Worm (Caenorhabditis elegans) whole organism, late embryonic: ENCODE results near the gene sdz-37.

Source experiments
- C08G9.2 ChIP-seq: sonication (generic microtip); optimal IDR thresholded peaks from 2 replicates; lab custom pipeline; 2016; ENCODE audit warnings: mild to moderate bottlenecking, missing genetic modification characterization, moderate library complexity, missing compliant biosample characterization
- F13H6.1 ChIP-seq: sonication (generic microtip); optimal IDR thresholded peaks from 2 replicates; lab custom pipeline; 2016; ENCODE audit warnings: missing genetic modification characterization, missing compliant biosample characterization
- T23F11.4 ChIP-seq: fragments of 200-800 bp; sonication (Bioruptor generic); optimal IDR thresholded peaks from 2 replicates; lab custom pipeline; 2018; ENCODE audit warnings: mild to moderate bottlenecking, missing genetic modification characterization, missing compliant biosample characterization
- ahr-1 ChIP-seq: sonication (generic microtip); optimal IDR thresholded peaks from 2 replicates; lab custom pipeline; 2016; ENCODE audit warnings: missing genetic modification characterization, missing compliant biosample characterization
- ama-1 ChIP-seq: fragments of 150-350 bp; optimal IDR thresholded peaks from 2 replicates; lab custom pipeline; 2014
- ceh-14 ChIP-seq: sonication (generic microtip); optimal IDR thresholded peaks from 2 replicates; lab custom pipeline; 2016; ENCODE audit warnings: missing genotype, missing genetic modification characterization, missing compliant biosample characterization
- ceh-18 ChIP-seq: sonication (generic microtip); optimal IDR thresholded peaks from 2 replicates; lab custom pipeline; 2016; ENCODE audit warnings: missing genetic modification characterization, missing compliant biosample characterization
- ceh-30 ChIP-seq: fragments of 150-350 bp; optimal IDR thresholded peaks from 2 replicates; lab custom pipeline; 2014; ENCODE audit warnings: missing biosample characterization, missing genetic modification characterization
- ceh-31 ChIP-seq: sonication (generic microtip); optimal IDR thresholded peaks from 2 replicates; lab custom pipeline; 2016; ENCODE audit warnings: missing genetic modification characterization, missing compliant biosample characterization
- ceh-34 ChIP-seq: sonication (generic microtip); optimal IDR thresholded peaks from 2 replicates; lab custom pipeline; 2016; ENCODE audit warnings: mild to moderate bottlenecking, missing genetic modification characterization, missing compliant biosample characterization
- ceh-45 ChIP-seq: fragments of 200-800 bp; sonication (Bioruptor generic); IDR thresholded peaks from 2 replicates; pipeline ENCODE4 v1.3.6; 2022; ENCODE audit warnings: missing genetic modification reagents, missing genetic modification characterization, missing compliant biosample characterization
- ceh-48 ChIP-seq: sonication (generic microtip); optimal IDR thresholded peaks from 2 replicates; lab custom pipeline; 2016; ENCODE audit warnings: missing genetic modification characterization, inconsistent platforms, missing compliant biosample characterization
- ceh-6 ChIP-seq: fragments of 200-800 bp; sonication (Bioruptor generic); optimal IDR thresholded peaks from 2 replicates; lab custom pipeline; 2018; ENCODE audit warnings: mild to moderate bottlenecking, missing genetic modification characterization, missing compliant biosample characterization
- che-1 ChIP-seq: sonication (generic microtip); optimal IDR thresholded peaks from 2 replicates; lab custom pipeline; 2016; ENCODE audit warnings: mild to moderate bottlenecking, missing genetic modification characterization, missing compliant biosample characterization
- elt-2 ChIP-seq: sonication (generic microtip); optimal IDR thresholded peaks from 2 replicates; lab custom pipeline; 2016; ENCODE audit warnings: missing genetic modification reagents, missing genetic modification characterization, missing compliant biosample characterization
- eyg-1 ChIP-seq: sonication (generic microtip); optimal IDR thresholded peaks from 2 replicates; lab custom pipeline; 2016; ENCODE audit warnings: missing genotype, missing genetic modification characterization, missing compliant biosample characterization
- fax-1 ChIP-seq: sonication (generic microtip); optimal IDR thresholded peaks from 2 replicates; lab custom pipeline; 2016; ENCODE audit warnings: missing genotype, missing genetic modification characterization, missing compliant biosample characterization
- fkh-6 ChIP-seq: sonication (generic microtip); optimal IDR thresholded peaks from 2 replicates; lab custom pipeline; 2016; ENCODE audit warnings: missing genetic modification characterization, missing compliant biosample characterization
- gmeb-2 ChIP-seq: sonication (generic microtip); optimal IDR thresholded peaks from 2 replicates; lab custom pipeline; 2016; ENCODE audit warnings: missing genetic modification characterization, inconsistent platforms, missing compliant biosample characterization
- hlh-15 ChIP-seq: sonication (generic microtip); optimal IDR thresholded peaks from 2 replicates; lab custom pipeline; 2016; ENCODE audit warnings: missing genetic modification characterization, missing compliant biosample characterization
- hlh-30 ChIP-seq: sonication (generic microtip); optimal IDR thresholded peaks from 2 replicates; lab custom pipeline; 2017; ENCODE audit warnings: antibody characterized with exemption, missing genetic modification characterization, missing compliant biosample characterization; ENCODE audit not compliant: insufficient read depth
- lim-6 ChIP-seq: sonication (generic microtip); optimal IDR thresholded peaks from 2 replicates; lab custom pipeline; 2016; ENCODE audit warnings: missing genetic modification characterization, missing compliant biosample characterization
- lin-11 ChIP-seq: fragments of 200-800 bp; sonication (Bioruptor generic); optimal IDR thresholded peaks from 2 replicates; lab custom pipeline; 2018; ENCODE audit warnings: mild to moderate bottlenecking, missing genetic modification characterization, missing compliant biosample characterization
- mec-3 ChIP-seq: sonication (generic microtip); optimal IDR thresholded peaks from 2 replicates; lab custom pipeline; 2016; ENCODE audit warnings: borderline replicate concordance, missing genetic modification characterization, missing compliant biosample characterization
- nhr-232 ChIP-seq: sonication (generic microtip); optimal IDR thresholded peaks from 2 replicates; lab custom pipeline; 2016; ENCODE audit warnings: missing genetic modification characterization, missing compliant biosample characterization
- npax-4 ChIP-seq: sonication (generic microtip); optimal IDR thresholded peaks from 2 replicates; lab custom pipeline; 2016; ENCODE audit warnings: missing genetic modification characterization, missing compliant biosample characterization
- odd-2 ChIP-seq: sonication (generic microtip); optimal IDR thresholded peaks from 2 replicates; lab custom pipeline; 2017; ENCODE audit warnings: antibody characterized with exemption, mild to moderate bottlenecking, missing genetic modification characterization, missing compliant biosample characterization
- pax-1 ChIP-seq: fragments of 150-350 bp; optimal IDR thresholded peaks from 2 replicates; lab custom pipeline; 2014; ENCODE audit warnings: missing biosample characterization, missing genetic modification characterization
- pha-2 ChIP-seq: sonication (generic microtip); optimal IDR thresholded peaks from 2 replicates; lab custom pipeline; 2017; ENCODE audit warnings: mild to moderate bottlenecking, missing genetic modification characterization, missing compliant biosample characterization
- pha-4 ChIP-seq: fragments of 150-350 bp; optimal IDR thresholded peaks from 2 replicates; lab custom pipeline; 2018; ENCODE audit warnings: missing biosample characterization, missing genetic modification reagents, missing genetic modification characterization
- pros-1 ChIP-seq: fragments of 150-350 bp; optimal IDR thresholded peaks from 2 replicates; lab custom pipeline; 2014; ENCODE audit warnings: missing biosample characterization, missing genetic modification reagents, missing genetic modification characterization
- rnt-1 ChIP-seq: sonication (generic microtip); optimal IDR thresholded peaks from 2 replicates; lab custom pipeline; 2016; ENCODE audit warnings: missing genetic modification characterization, missing compliant biosample characterization
- tbx-7 ChIP-seq: sonication (generic microtip); optimal IDR thresholded peaks from 2 replicates; lab custom pipeline; 2016; ENCODE audit warnings: missing genotype, missing genetic modification characterization, missing compliant biosample characterization
- unc-3 ChIP-seq, 2 experiments: fragments of 200-800 bp in 1 of 2; sonication (Bioruptor generic) in 1 of 2; sonication (generic microtip) in 1 of 2; conservative IDR thresholded peaks in 1 of 2; optimal IDR thresholded peaks in 1 of 2; 2 replicates each; pipeline versions ENCODE4 v1.3.6 to Lab custom; 2016 to 2022; ENCODE audit warnings: missing compliant biosample characterization in 2 of 2, missing genetic modification characterization in 2 of 2, missing genetic modification reagents in 1 of 2
- unc-42 ChIP-seq: sonication (generic microtip); optimal IDR thresholded peaks from 2 replicates; lab custom pipeline; 2016; ENCODE audit warnings: missing genotype, missing genetic modification characterization, missing compliant biosample characterization
- unc-55 ChIP-seq: sonication (generic microtip); optimal IDR thresholded peaks from 2 replicates; lab custom pipeline; 2017; ENCODE audit warnings: missing biosample characterization, missing genetic modification reagents, missing genetic modification characterization
- unc-86 ChIP-seq: sonication (generic microtip); optimal IDR thresholded peaks from 2 replicates; lab custom pipeline; 2016; ENCODE audit warnings: missing genetic modification characterization, missing compliant biosample characterization
- zip-5 ChIP-seq: sonication (generic microtip); optimal IDR thresholded peaks from 2 replicates; lab custom pipeline; 2016; ENCODE audit warnings: missing genetic modification characterization, missing compliant biosample characterization
- ztf-16 ChIP-seq: sonication (generic microtip); optimal IDR thresholded peaks from 2 replicates; lab custom pipeline; 2017; ENCODE audit warnings: missing genetic modification characterization, missing compliant biosample characterization

The sdz-37 gene

DNA sequence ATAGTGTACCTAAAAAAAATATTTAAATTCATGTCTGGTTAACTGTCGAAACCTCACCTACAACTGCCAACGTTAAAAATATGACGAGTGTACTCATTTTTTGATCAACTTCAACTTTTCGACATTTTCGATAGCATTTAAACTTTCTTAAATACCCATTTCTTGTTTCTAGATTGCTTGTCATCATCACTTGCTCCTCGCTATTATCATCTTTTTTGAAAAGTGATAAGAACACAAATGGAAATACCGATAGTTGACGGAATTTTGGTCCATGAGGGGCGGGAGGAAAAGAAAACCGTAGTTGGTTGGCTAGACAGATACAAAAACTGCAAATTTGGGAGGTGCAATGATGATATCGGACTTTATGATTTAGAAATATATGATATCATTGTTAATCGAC lies 5.5 kb downstream of the sdz-37 start, which contains the start of gene clec-143:
clec-143 (minus strand) TSS at position 139 of the 400 bp plus-strand sequence.
- TF ChIP-seq hlh-30 (tag; lab: Kevin White, UChicago): no peak
- TF ChIP-seq lin-11 (tag; lab: Kevin White, UChicago): no peak
- no peak for TF ChIP-seq ceh-34 (tag; lab: Kevin White, UChicago)

DNA sequence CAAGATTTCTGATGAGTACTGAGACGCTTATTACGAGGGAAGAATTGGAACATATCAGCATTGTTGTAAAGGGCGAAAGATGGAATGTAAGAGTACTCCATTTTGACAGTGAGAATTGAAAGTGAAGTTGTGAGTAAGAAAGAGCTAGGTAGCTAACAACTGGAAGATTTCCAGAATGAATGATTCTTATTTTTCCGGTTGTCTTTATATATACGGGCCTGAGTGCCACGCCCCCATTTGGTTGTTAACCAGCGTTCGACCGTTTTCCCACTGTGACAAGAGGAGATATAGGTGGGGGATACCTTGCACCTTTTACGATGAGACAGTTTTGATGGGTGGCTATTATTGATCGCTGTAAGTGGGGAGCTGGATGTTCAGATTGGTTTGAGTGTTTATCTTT lies 6.6 kb downstream of the sdz-37 start, which contains the start of gene ZK666.1:
ZK666.1 (minus strand) TSS at position 101 of the 400 bp plus-strand sequence.
- TF ChIP-seq pros-1 (tag; lab: Kevin White, UChicago) (no peak), hlh-15 (tag; lab: Kevin White, UChicago) (no peak), ceh-31 (tag; lab: Kevin White, UChicago) (no peak), odd-2 (tag; lab: Kevin White, UChicago) (no peak), F13H6.1 (no peak), fkh-6 (tag; lab: Kevin White, UChicago) (no peak), ztf-16 (tag; lab: Kevin White, UChicago) (no peak), nhr-232 (tag; lab: Kevin White, UChicago) (no peak), unc-42 (tag; lab: Kevin White, UChicago) (no peak), pax-1 (tag; lab: Kevin White, UChicago) (no peak), unc-3 (GFP tag; conservative IDR thresholded peaks at IDR 0.05; lab: Robert Waterston, UW) (no peak), unc-3 (tag; optimal IDR thresholded peaks at IDR 0.05; lab: Kevin White, UChicago) (no peak), pha-2 (tag; lab: Kevin White, UChicago) (no peak), ama-1 (no peak), ceh-45 (GFP tag; lab: Robert Waterston, UW) (no peak)

DNA sequence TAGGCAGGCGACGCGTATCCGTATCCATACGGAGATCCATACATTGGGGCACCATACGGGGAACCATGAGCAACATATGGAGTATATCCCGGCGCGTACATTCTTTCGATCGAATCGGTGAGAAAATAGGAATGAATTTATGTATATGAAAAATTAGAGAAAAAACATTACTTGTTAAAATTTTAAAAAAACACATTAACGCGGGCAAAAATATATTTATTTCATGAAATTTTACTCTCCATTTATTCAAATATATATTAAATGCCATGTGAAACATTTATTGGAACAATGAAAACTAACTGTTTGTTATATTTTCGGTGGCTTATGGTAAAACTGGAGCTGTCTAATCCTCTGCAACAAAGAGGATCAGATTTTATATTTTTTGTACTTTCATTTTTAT lies 7.1 kb downstream of the sdz-37 start, which contains the start of gene ZK666.2:
ZK666.2 (minus strand) TSS at position 101 of the 400 bp plus-strand sequence.
- TF ChIP-seq ceh-30 (tag; lab: Kevin White, UChicago) (no peak), ceh-31 (tag; lab: Kevin White, UChicago) (no peak), lim-6 (tag; lab: Kevin White, UChicago) (no peak), ceh-14 (no peak), tbx-7 (tag; lab: Kevin White, UChicago) (no peak), npax-4 (tag; lab: Kevin White, UChicago) (no peak), fkh-6 (tag; lab: Kevin White, UChicago) (no peak), pha-4 (no peak), unc-55 (GFP tag; lab: Kevin White, UChicago) (no peak), odd-2 (tag; lab: Kevin White, UChicago) (no peak), fax-1 (tag; lab: Kevin White, UChicago) (no peak), ceh-18 (tag; lab: Kevin White, UChicago) (no peak), C08G9.2 (tag; lab: Kevin White, UChicago) (no peak), zip-5 (no peak), che-1 (tag; lab: Kevin White, UChicago) (no peak), ahr-1 (tag; lab: Kevin White, UChicago) (no peak), pax-1 (tag; lab: Kevin White, UChicago) (no peak), hlh-15 (tag; lab: Kevin White, UChicago) (no peak), gmeb-2 (no peak), rnt-1 (tag; lab: Kevin White, UChicago) (no peak)

DNA sequence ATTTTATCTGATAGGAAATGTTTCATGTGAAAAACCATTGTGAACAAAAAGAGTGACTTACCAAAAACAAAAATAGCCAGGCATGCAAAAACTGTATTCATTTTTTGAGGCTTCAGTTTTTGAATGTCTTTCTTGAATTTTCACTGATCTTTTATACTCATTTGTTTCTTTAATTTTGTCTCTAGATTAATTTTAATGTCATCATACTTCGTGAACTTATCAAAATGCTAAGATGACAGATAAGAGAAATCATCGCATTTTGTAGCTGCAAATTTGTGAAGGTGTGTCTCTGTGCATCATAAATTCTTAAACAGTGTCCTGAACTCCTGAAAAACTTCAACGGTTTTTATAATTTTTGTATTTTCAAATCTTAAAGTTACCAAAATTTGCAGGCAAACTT lies 11.4 kb downstream of the sdz-37 start, which contains the start of gene clec-58:
clec-58 (minus strand) TSS at position 101 of the 400 bp plus-strand sequence.
- TF ChIP-seq T23F11.4 (GFP tag; lab: Kevin White, UChicago): no peak
- no peak for TF ChIP-seq ceh-48 (tag; lab: Kevin White, UChicago)
- no peak for TF ChIP-seq ceh-6 (GFP tag; lab: Kevin White, UChicago)
- no peak for TF ChIP-seq pha-4
- TF ChIP-seq unc-86 (tag; lab: Kevin White, UChicago): no peak
- TF ChIP-seq unc-3 (GFP tag; conservative IDR thresholded peaks at IDR 0.05; lab: Robert Waterston, UW): no peak
- no peak for TF ChIP-seq unc-3 (tag; optimal IDR thresholded peaks at IDR 0.05; lab: Kevin White, UChicago)
- no peak for TF ChIP-seq mec-3 (tag; lab: Kevin White, UChicago)
- no peak for TF ChIP-seq eyg-1
- TF ChIP-seq ama-1: no peak
- TF ChIP-seq elt-2 (tag; lab: Kevin White, UChicago): no peak
- TF ChIP-seq ceh-34 (tag; lab: Kevin White, UChicago): no peak
- TF ChIP-seq unc-55 (GFP tag; lab: Kevin White, UChicago): no peak
- TF ChIP-seq hlh-15 (tag; lab: Kevin White, UChicago): no peak
